Fruit fly (Drosophila melanogaster): Measurements from ENCODE around the gene MED30.
A peak's percentile ranks its signal among the peaks of the same experiment; 100 is the strongest.

MED30 gene

DNA sequence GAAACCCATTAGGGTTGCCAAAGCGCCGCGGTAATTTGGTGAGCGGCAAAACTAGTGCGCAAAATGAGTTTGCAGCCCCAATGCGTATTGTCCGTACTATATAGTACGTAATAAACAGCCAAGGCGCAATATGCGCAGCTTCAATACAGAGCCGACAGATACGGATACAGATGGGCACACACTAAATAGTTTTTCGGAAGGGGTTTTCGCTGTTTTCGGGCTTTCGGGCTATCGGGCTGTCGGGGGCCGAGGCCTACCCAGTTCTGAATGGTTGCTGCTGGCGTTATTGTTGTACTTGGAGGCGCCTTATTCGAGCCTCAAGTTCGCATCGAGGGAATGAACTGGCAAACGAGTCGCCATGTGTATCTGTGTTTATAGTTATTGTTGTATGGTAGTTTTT, 23.2 kb downstream of the MED30 start (continued):
- TF ChIP-seq C15 (GFP tag; IDR thresholded peaks at IDR 0.05) (0 out of 3 replicates have a peak, but pooled peaks have one; percentile 5), bab2 (GFP tag; optimal IDR thresholded peaks at IDR 0.05) (no peak), CG7928 (GFP tag; optimal IDR thresholded peaks at IDR 0.05) (no peak), Med (GFP tag) (peak; percentile 69), CG8478 (optimal IDR thresholded peaks at IDR 0.05) (no peak), Dad (GFP tag; optimal IDR thresholded peaks at IDR 0.05) (no peak), Drgx (GFP tag; IDR thresholded peaks at IDR 0.05) (no peak), stwl (tag; optimal IDR thresholded peaks at IDR 0.05) (no peak), gfzf (GFP tag; optimal IDR thresholded peaks at IDR 0.05) (no peak), amos (GFP tag; IDR thresholded peaks at IDR 0.05; ENCODE audit: partially characterized antibody) (peak; percentile 9; the same call in 1 of the 2 replicates), fd96Cb (tag; optimal IDR thresholded peaks at IDR 0.05) (no peak), org-1 (GFP tag; optimal IDR thresholded peaks at IDR 0.05) (no peak), Scr (GFP tag; IDR thresholded peaks at IDR 0.05; ENCODE audit: partially characterized antibody) (no peak), Neu2 (GFP tag; optimal IDR thresholded peaks at IDR 0.05; ENCODE audit: borderline replicate concordance) (no peak), ro (GFP tag; IDR thresholded peaks at IDR 0.05) (no peak)

DNA sequence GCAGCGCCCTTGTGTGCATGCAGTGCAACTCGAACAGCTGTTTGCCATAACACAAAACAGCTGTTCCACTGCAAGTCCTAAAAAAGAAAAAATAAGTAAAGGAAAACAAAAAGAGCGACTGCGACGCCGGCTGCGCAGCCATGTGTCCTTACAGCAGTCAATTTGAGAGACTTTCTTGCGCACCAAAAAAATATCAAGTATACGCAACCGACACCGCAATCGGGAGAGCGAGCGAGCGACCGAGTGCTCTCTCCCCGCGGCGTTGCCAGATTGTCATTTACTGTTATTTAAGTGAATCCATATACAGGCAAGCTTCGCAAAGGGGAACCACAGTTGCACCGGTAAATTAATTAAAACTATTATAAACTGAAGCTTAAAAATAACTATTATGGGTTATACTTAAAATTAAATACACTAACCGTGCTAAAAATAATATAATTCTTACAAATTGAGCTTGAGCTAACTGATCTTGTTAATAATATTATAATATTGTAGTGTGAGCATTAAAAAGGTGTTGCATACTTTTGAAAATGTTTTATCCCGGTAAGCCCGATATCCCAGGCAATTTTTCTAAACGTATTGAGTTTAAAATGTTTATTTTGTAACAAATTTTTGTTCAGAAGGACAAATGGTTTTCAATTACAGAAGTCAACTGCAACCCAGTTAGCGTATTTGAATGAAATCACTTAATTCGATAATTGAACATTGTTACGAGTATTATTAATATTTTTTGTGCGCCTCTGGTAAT, 23.8 kb downstream of the MED30 start:
- peak; percentile 7 for TF ChIP-seq CG17829 (tag; optimal IDR thresholded peaks at IDR 0.05)
- TF ChIP-seq ATbp (GFP tag; optimal IDR thresholded peaks at IDR 0.05): no peak
- TF ChIP-seq CG17568 (GFP tag; optimal IDR thresholded peaks at IDR 0.05): no peak
- no peak for TF ChIP-seq jumu (GFP tag; optimal IDR thresholded peaks at IDR 0.05)
- no peak for TF ChIP-seq Jarid2 (GFP tag; optimal IDR thresholded peaks at IDR 0.05)
- TF ChIP-seq CG13424 (tag; optimal IDR thresholded peaks at IDR 0.05): peak; percentile 50
- peak; percentile 62 for TF ChIP-seq CG17359 (tag; optimal IDR thresholded peaks at IDR 0.05)
- no peak for TF ChIP-seq disco-r (GFP tag; optimal IDR thresholded peaks at IDR 0.05)
- peak; percentile 50 for TF ChIP-seq Sox100B (GFP tag; optimal IDR thresholded peaks at IDR 0.05)
- TF ChIP-seq Sin3A (optimal IDR thresholded peaks at IDR 0.05): no peak
- TF ChIP-seq CG12219 (GFP tag; optimal IDR thresholded peaks at IDR 0.05): no peak
- TF ChIP-seq sd (tag; optimal IDR thresholded peaks at IDR 0.05): no peak
- TF ChIP-seq Dbx (GFP tag; IDR thresholded peaks at IDR 0.05): peak; percentile 56; the same call in 2 of the 3 replicates
- peak; percentile 35 for TF ChIP-seq CG10462 (GFP tag; optimal IDR thresholded peaks at IDR 0.05)
- TF ChIP-seq CG6765 (GFP tag; optimal IDR thresholded peaks at IDR 0.05): no peak
- TF ChIP-seq E2f1 (GFP tag; IDR thresholded peaks at IDR 0.05): peak; percentile 45; the same call in 1 of the 2 replicates
- peak; percentile 8 for TF ChIP-seq trem (tag; optimal IDR thresholded peaks at IDR 0.05)
- TF ChIP-seq gfzf (GFP tag; optimal IDR thresholded peaks at IDR 0.05): no peak
- no peak for TF ChIP-seq kay (GFP tag; optimal IDR thresholded peaks at IDR 0.05)
- no peak for TF ChIP-seq Nf-YC (tag; optimal IDR thresholded peaks at IDR 0.05)
- TF ChIP-seq lilli (GFP tag; optimal IDR thresholded peaks at IDR 0.05): peak; percentile 57
- TF ChIP-seq ci (GFP tag; IDR thresholded peaks at IDR 0.05): peak; percentile 60
- no peak for TF ChIP-seq Bteb2 (GFP tag; optimal IDR thresholded peaks at IDR 0.05)
- no peak for TF ChIP-seq chif (GFP tag; optimal IDR thresholded peaks at IDR 0.05)
- no peak for TF ChIP-seq CG4707 (GFP tag; optimal IDR thresholded peaks at IDR 0.05)
- TF ChIP-seq CG5953 (GFP tag; IDR thresholded peaks at IDR 0.05): peak; percentile 51; the same call in 1 of the 2 replicates
- no peak for TF ChIP-seq HmgD (GFP tag; optimal IDR thresholded peaks at IDR 0.05)
- TF ChIP-seq CG9215 (GFP tag; IDR thresholded peaks at IDR 0.05): peak; percentile 46
- TF ChIP-seq CG1024 (GFP tag; IDR thresholded peaks at IDR 0.05): no peak; the same call in 1 of the 2 replicates
- no peak for TF ChIP-seq CG12236 (GFP tag; optimal IDR thresholded peaks at IDR 0.05)
- TF ChIP-seq en (GFP tag; optimal IDR thresholded peaks at IDR 0.05): no peak
- peak; percentile 68 for TF ChIP-seq CG30403 (GFP tag; optimal IDR thresholded peaks at IDR 0.05)
- no peak for TF ChIP-seq Spps (tag; optimal IDR thresholded peaks at IDR 0.05)
- no peak for TF ChIP-seq Neu2 (GFP tag; optimal IDR thresholded peaks at IDR 0.05; ENCODE audit: borderline replicate concordance)
- TF ChIP-seq CG7745 (tag; optimal IDR thresholded peaks at IDR 0.05): no peak
- TF ChIP-seq lab (GFP tag; optimal IDR thresholded peaks at IDR 0.05): peak; percentile 72

Measured in whole organism, embryonic.